Worm (Caenorhabditis elegans): ENCODE data around the gene tag-30.

tag-30 gene

ce11 chrIV:11804053-11804452 lies 50.9 kb downstream of the tag-30 start, which contains the start of gene H01G02.1:
TSS of gene H01G02.1 (minus strand) at chrIV:11804153.
- TF ChIP-seq tbx-11 (GFP tag; IDR thresholded peaks at IDR 0.05) (no peak), hnd-1 (tag; optimal IDR thresholded peaks at IDR 0.05) (no peak), ets-7 (tag; optimal IDR thresholded peaks at IDR 0.05) (no peak), tra-4 (tag; optimal IDR thresholded peaks at IDR 0.05) (no peak), flt-1 (GFP tag; IDR thresholded peaks at IDR 0.05) (no peak), aly-1 (tag; optimal IDR thresholded peaks at IDR 0.05) (no peak), ceh-13 (GFP tag; optimal IDR thresholded peaks at IDR 0.05) (no peak), ceh-36 (tag; optimal IDR thresholded peaks at IDR 0.05) (no peak), B0310.2 (tag; optimal IDR thresholded peaks at IDR 0.05) (no peak), tbx-37 (GFP tag; conservative IDR thresholded peaks at IDR 0.05) (no peak), ama-1 (optimal IDR thresholded peaks at IDR 0.05) (no peak), hmg-4 (GFP tag; optimal IDR thresholded peaks at IDR 0.05) (no peak), scrt-1 (GFP tag; IDR thresholded peaks at IDR 0.05) (no peak), pes-1 (GFP tag; IDR thresholded peaks at IDR 0.05) (no peak), sea-1 (GFP tag; conservative IDR thresholded peaks at IDR 0.05) (no peak), F13C5.2 (tag; optimal IDR thresholded peaks at IDR 0.05) (no peak), hmbx-1 (tag; optimal IDR thresholded peaks at IDR 0.05) (no peak)

DNA sequence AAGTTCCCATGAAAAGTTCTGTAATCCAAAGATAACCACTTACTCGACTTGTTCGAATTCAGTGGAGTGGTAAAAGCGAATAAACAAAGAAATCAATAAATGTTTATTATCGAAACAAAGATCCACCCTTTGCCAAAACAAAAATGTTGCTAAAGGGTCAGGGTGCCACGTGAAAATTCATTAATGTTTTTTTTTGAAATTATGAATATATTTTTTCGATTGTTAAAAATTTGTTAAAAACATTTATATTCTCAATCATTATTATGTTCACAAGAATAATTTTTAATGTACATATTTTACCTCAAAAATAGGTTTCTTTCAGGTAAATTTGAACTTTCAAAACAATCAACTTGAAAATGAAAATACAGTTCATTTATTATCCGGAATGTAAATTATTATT lies 51.9 kb downstream of the tag-30 start, which contains the start of gene H01G02.4:
H01G02.4 (minus strand) TSS at position 101 of the 400 bp plus-strand sequence.
- no peak for TF ChIP-seq ceh-13 (GFP tag; optimal IDR thresholded peaks at IDR 0.05)
- no peak for TF ChIP-seq hmbx-1 (tag; optimal IDR thresholded peaks at IDR 0.05)
- no peak for TF ChIP-seq ama-1 (optimal IDR thresholded peaks at IDR 0.05)
- no peak for TF ChIP-seq flt-1 (GFP tag; IDR thresholded peaks at IDR 0.05)
- TF ChIP-seq hmg-4 (GFP tag; optimal IDR thresholded peaks at IDR 0.05) = no peak

ce11 chrIV:11801078-11801477 lies 53.9 kb downstream of the tag-30 start, which contains the start of gene dyf-18:
TSS of gene dyf-18 (minus strand) at chrIV:11801178.
- TF ChIP-seq ets-7 (tag; optimal IDR thresholded peaks at IDR 0.05) (no peak), F13C5.2 (tag; optimal IDR thresholded peaks at IDR 0.05) (no peak), ceh-36 (tag; optimal IDR thresholded peaks at IDR 0.05) (no peak), tbx-37 (GFP tag; conservative IDR thresholded peaks at IDR 0.05) (no peak)

Measured in whole organism, early embryonic.